Worm (Caenorhabditis elegans): ENCODE measurements around the gene F41H10.3.
"Not testable (repeated sequence)": the region's sequence is repeated elsewhere in the genome, so short reads cannot be mapped to it uniquely, and the experiment has no call there.

Gene F41H10.3

ce11 chrIV:5344168-5344567 lies 25.4 kb upstream of the F41H10.3 start:
- TF ChIP-seq eyg-1 (tag; optimal IDR thresholded peaks at IDR 0.05) (no peak), ets-4 (tag; optimal IDR thresholded peaks at IDR 0.05) (no peak), dmd-4 (tag; optimal IDR thresholded peaks at IDR 0.05; ENCODE audit: borderline replicate concordance) (no peak), dve-1 (tag; optimal IDR thresholded peaks at IDR 0.05) (no peak), syd-9 (tag; optimal IDR thresholded peaks at IDR 0.05) (no peak), tbx-2 (tag; optimal IDR thresholded peaks at IDR 0.05) (no peak), zip-5 (tag; optimal IDR thresholded peaks at IDR 0.05) (no peak), ceh-14 (tag; optimal IDR thresholded peaks at IDR 0.05) (no peak)

DNA sequence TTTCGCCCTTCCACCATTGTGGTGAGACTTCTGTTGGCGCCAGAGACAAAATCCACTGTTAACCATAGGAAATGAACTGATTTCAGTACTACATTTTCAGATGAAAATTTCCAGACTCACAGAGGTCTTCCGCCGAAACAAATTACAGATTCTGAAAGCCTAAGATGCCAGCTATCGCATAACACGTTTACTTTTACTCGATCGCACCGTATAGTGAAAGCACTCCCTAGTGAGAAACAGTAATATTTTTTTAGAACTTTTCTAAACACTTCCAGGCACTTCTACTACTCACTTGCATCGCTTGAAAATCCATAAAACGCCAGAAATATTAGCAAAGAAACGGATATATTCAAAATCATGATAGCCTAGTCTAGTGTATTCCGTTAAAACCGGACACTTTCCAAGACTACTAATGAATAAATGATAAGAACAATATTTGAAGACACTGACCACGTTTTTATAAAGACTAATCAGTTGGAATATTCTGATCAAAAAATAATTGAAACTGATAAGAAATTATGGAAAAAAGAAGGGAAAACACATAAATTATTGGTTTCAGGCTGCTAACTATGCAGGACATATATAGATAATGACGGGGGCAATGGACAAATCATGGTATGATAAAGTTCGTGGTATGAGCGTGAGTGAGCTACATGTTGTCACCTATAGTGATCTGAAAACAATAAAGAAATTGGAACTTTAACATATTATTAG lies 19.0 kb upstream of the F41H10.3 start, which contains the start of gene gba-4:
Gene gba-4, minus strand, starts transcription at position 418 of the 714 bp plus-strand sequence.
- TF ChIP-seq unc-55 (GFP tag; optimal IDR thresholded peaks at IDR 0.05); C38D4.7 (GFP tag; optimal IDR thresholded peaks at IDR 0.05); ceh-18 (tag; optimal IDR thresholded peaks at IDR 0.05): not testable (repeated sequence)

- TF ChIP-seq C08G9.2 (tag; optimal IDR thresholded peaks at IDR 0.05) (no peak), hlh-6 (tag; optimal IDR thresholded peaks at IDR 0.05) (no peak), ceh-30 (tag; optimal IDR thresholded peaks at IDR 0.05) (no peak), elt-2 (tag; optimal IDR thresholded peaks at IDR 0.05) (no peak), ets-4 (tag; optimal IDR thresholded peaks at IDR 0.05) (no peak), odd-2 (tag; optimal IDR thresholded peaks at IDR 0.05) (no peak), pros-1 (tag; optimal IDR thresholded peaks at IDR 0.05) (no peak), ref-2 (tag; optimal IDR thresholded peaks at IDR 0.05) (no peak)
Measured at ce11 chrIV:5353364-5353763, 16.2 kb upstream of the F41H10.3 start, which contains the start of gene Y4C6B.7. Gene Y4C6B.7 (minus strand): TSS chrIV:5353464.

DNA sequence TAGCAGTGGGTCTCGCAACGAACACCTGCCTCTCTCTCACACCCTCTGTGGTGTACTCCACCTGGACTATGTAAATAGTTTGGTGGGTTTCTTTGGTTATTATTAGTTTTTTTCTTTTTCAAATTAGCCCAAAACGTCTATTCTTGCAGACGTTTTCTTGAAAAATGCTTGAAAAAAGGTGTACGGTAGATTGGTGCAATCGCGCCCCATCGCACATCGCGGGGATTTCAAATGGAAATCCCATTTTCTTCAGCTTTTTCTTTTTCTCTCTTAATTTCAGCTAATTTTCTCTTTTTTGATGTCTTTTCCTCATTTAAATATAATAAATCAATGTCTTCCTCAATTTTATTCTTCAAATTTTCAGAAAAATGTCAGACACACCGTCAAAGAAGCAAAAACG lies 15.5 kb upstream of the F41H10.3 start, which contains the start of gene Y4C6B.1:
Gene Y4C6B.1, plus strand, starts transcription at position 365 of the 400 bp plus-strand sequence.
- no peak for TF ChIP-seq sox-4 (tag; optimal IDR thresholded peaks at IDR 0.05)
- no peak for TF ChIP-seq ceh-45 (GFP tag; IDR thresholded peaks at IDR 0.05)
- no peak for TF ChIP-seq hlh-30 (tag; optimal IDR thresholded peaks at IDR 0.05; ENCODE audit: insufficient read depth)
- TF ChIP-seq ttx-3 (tag; optimal IDR thresholded peaks at IDR 0.05), result peak; percentile 24
- peak; percentile 17 for TF ChIP-seq tbx-2 (tag; optimal IDR thresholded peaks at IDR 0.05)
- no peak for TF ChIP-seq ceh-48 (tag; optimal IDR thresholded peaks at IDR 0.05)
- no peak for TF ChIP-seq pat-9 (tag; optimal IDR thresholded peaks at IDR 0.05)
- no peak for TF ChIP-seq fkh-10 (GFP tag; optimal IDR thresholded peaks at IDR 0.05)
- TF ChIP-seq ceh-18 (tag; optimal IDR thresholded peaks at IDR 0.05), result no peak
- no peak for TF ChIP-seq unc-86 (tag; optimal IDR thresholded peaks at IDR 0.05)
- TF ChIP-seq dmd-4 (tag; optimal IDR thresholded peaks at IDR 0.05; ENCODE audit: borderline replicate concordance), result no peak
- no peak for TF ChIP-seq elt-4 (tag; optimal IDR thresholded peaks at IDR 0.05)
- no peak for TF ChIP-seq unc-42 (tag; optimal IDR thresholded peaks at IDR 0.05)
- TF ChIP-seq ceh-6 (GFP tag; optimal IDR thresholded peaks at IDR 0.05), result no peak
- TF ChIP-seq ets-4 (tag; optimal IDR thresholded peaks at IDR 0.05), result no peak
- TF ChIP-seq hlh-8 (tag; optimal IDR thresholded peaks at IDR 0.05), result no peak
- no peak for TF ChIP-seq nhr-232 (tag; optimal IDR thresholded peaks at IDR 0.05)

DNA sequence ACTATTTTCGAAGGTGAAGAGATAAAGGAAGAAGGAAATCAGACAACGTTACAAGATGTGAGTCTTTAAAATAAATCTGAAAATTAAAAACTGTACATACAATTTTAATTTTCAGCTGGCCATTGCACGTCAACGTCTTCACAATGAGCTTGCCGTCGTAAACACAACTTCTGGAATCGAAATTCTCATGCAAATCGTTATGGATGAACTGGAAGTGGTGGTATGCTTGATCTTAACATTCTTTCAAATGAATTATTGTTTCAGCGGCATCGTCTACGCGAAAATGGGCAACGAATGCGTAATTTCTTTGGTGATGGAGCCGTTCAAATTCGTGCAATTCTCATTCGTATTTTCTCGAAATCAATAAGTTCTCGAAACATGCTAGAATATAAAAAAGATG lies 15.0 kb upstream of the F41H10.3 start:
- no peak for TF ChIP-seq ceh-22 (tag; optimal IDR thresholded peaks at IDR 0.05)
- no peak for TF ChIP-seq tbx-7 (tag; optimal IDR thresholded peaks at IDR 0.05)
